Worm (Caenorhabditis elegans): Measurements from ENCODE around the gene W05B10.6.

The W05B10.6 gene

ce11 chrV:12637238-12637690, 20.8 kb downstream of the W05B10.6 start, which contains the start of gene F56H9.2 (continued):
- TF ChIP-seq daf-16 (GFP tag; optimal IDR thresholded peaks at IDR 0.05) (peak; percentile 52 to 55), daf-16 (tag; optimal IDR thresholded peaks at IDR 0.05) (peak; percentile 94), nhr-10 (tag; optimal IDR thresholded peaks at IDR 0.05) (peak; percentile 30), mes-2 (tag; optimal IDR thresholded peaks at IDR 0.05; ENCODE audit: poor library complexity, severe bottlenecking) (no peak), spr-1 (tag; optimal IDR thresholded peaks at IDR 0.05) (peak; percentile 16), mdl-1 (tag; optimal IDR thresholded peaks at IDR 0.05) (peak; percentile 32 to 85), lin-13 (GFP tag; optimal IDR thresholded peaks at IDR 0.05) (peak; percentile 8), unc-62 (GFP tag; optimal IDR thresholded peaks at IDR 0.05 in 1 of 2) (peak in 1 of 2 experiments; percentile 98), unc-62 (tag; optimal IDR thresholded peaks at IDR 0.05) (no peak), hif-1 (tag; optimal IDR thresholded peaks at IDR 0.05) (peak in 1 of 2 experiments; percentile 30), dpl-1 (GFP tag; optimal IDR thresholded peaks at IDR 0.05) (peak; percentile 40), dve-1 (tag; optimal IDR thresholded peaks at IDR 0.05; ENCODE audit: insufficient read depth) (peak; percentile 86), R02D3.7 (tag; optimal IDR thresholded peaks at IDR 0.05) (no peak)

ce11 chrV:12636248-12636647, 21.8 kb downstream of the W05B10.6 start:
- no peak for TF ChIP-seq F44E2.7 (GFP tag; IDR thresholded peaks at IDR 0.05)
- no peak for TF ChIP-seq nhr-10 (tag; optimal IDR thresholded peaks at IDR 0.05)
- no peak for TF ChIP-seq F10B5.3 (tag; optimal IDR thresholded peaks at IDR 0.05)
- no peak for TF ChIP-seq lin-38 (GFP tag; IDR thresholded peaks at IDR 0.05)
- TF ChIP-seq dpl-1 (GFP tag; optimal IDR thresholded peaks at IDR 0.05): no peak
- no peak for TF ChIP-seq aly-2 (tag; optimal IDR thresholded peaks at IDR 0.05)
- peak; percentile 35 for TF ChIP-seq nhr-11 (tag; optimal IDR thresholded peaks at IDR 0.05)
- peak; percentile 26 for TF ChIP-seq hlh-30 (tag; optimal IDR thresholded peaks at IDR 0.05; ENCODE audit: insufficient read depth)
- no peak for TF ChIP-seq madf-5 (GFP tag; IDR thresholded peaks at IDR 0.05)
- no peak for TF ChIP-seq sdz-12 (GFP tag; optimal IDR thresholded peaks at IDR 0.05)
- no peak for TF ChIP-seq saeg-2 (GFP tag; IDR thresholded peaks at IDR 0.05)
- TF ChIP-seq arid-1 (GFP tag; conservative IDR thresholded peaks at IDR 0.05): no peak
- TF ChIP-seq aha-1 (tag): peak; percentile 32
- no peak for TF ChIP-seq lin-15B (tag; optimal IDR thresholded peaks at IDR 0.05)
- no peak for TF ChIP-seq pqm-1 (tag; optimal IDR thresholded peaks at IDR 0.05)
- no peak for TF ChIP-seq T26A8.4 (GFP tag; IDR thresholded peaks at IDR 0.05)
- TF ChIP-seq dmd-8 (GFP tag; IDR thresholded peaks at IDR 0.05): no peak
- no peak for TF ChIP-seq hif-1 (tag; optimal IDR thresholded peaks at IDR 0.05)
- no peak for TF ChIP-seq nhr-28 (tag; optimal IDR thresholded peaks at IDR 0.05)
- TF ChIP-seq unc-62 (GFP tag; optimal IDR thresholded peaks at IDR 0.05 in 1 of 2): peak in 1 of 2 experiments; percentile 28
- no peak for TF ChIP-seq unc-62 (tag; optimal IDR thresholded peaks at IDR 0.05)
- TF ChIP-seq nhr-111 (GFP tag; optimal IDR thresholded peaks at IDR 0.05): no peak
- TF ChIP-seq spr-1 (tag; optimal IDR thresholded peaks at IDR 0.05): no peak
- TF ChIP-seq vab-7 (GFP tag; IDR thresholded peaks at IDR 0.05): no peak
- TF ChIP-seq nhr-41 (GFP tag; IDR thresholded peaks at IDR 0.05): no peak
- TF ChIP-seq egl-43 (GFP tag; IDR thresholded peaks at IDR 0.05): no peak
- TF ChIP-seq ceh-32 (tag; optimal IDR thresholded peaks at IDR 0.05; ENCODE audit: poor library complexity): no peak
- TF ChIP-seq daf-8 (GFP tag; IDR thresholded peaks at IDR 0.05): no peak
- no peak for TF ChIP-seq dmd-6 (GFP tag; IDR thresholded peaks at IDR 0.05)
- TF ChIP-seq mdl-1 (tag; optimal IDR thresholded peaks at IDR 0.05): peak in 1 of 2 experiments; percentile 20
- TF ChIP-seq ceh-20 (GFP tag; IDR thresholded peaks at IDR 0.05): no peak
- peak; percentile 42 for TF ChIP-seq hlh-11 (tag; optimal IDR thresholded peaks at IDR 0.05)
- no peak for TF ChIP-seq ceh-44 (GFP tag; IDR thresholded peaks at IDR 0.05)
- no peak for TF ChIP-seq nhr-77 (tag; optimal IDR thresholded peaks at IDR 0.05)
- no peak for TF ChIP-seq ces-1 (GFP tag; optimal IDR thresholded peaks at IDR 0.05)
- no peak for TF ChIP-seq F37D6.2 (tag; optimal IDR thresholded peaks at IDR 0.05)
- no peak for TF ChIP-seq duxl-1 (tag; optimal IDR thresholded peaks at IDR 0.05; ENCODE audit: poor library complexity)
- TF ChIP-seq daf-12 (tag; optimal IDR thresholded peaks at IDR 0.05): no peak
- no peak for TF ChIP-seq cey-2 (tag; optimal IDR thresholded peaks at IDR 0.05; ENCODE audit: borderline replicate concordance, insufficient read depth)
- TF ChIP-seq mxl-3 (GFP tag; optimal IDR thresholded peaks at IDR 0.05): no peak
- TF ChIP-seq zfp-2 (tag; optimal IDR thresholded peaks at IDR 0.05): no peak
- TF ChIP-seq zip-2 (tag; optimal IDR thresholded peaks at IDR 0.05): no peak
- no peak for TF ChIP-seq nhr-76 (tag; optimal IDR thresholded peaks at IDR 0.05)
